Fruit fly (Drosophila melanogaster): ENCODE measurements around the gene trp.

The trp gene

DNA sequence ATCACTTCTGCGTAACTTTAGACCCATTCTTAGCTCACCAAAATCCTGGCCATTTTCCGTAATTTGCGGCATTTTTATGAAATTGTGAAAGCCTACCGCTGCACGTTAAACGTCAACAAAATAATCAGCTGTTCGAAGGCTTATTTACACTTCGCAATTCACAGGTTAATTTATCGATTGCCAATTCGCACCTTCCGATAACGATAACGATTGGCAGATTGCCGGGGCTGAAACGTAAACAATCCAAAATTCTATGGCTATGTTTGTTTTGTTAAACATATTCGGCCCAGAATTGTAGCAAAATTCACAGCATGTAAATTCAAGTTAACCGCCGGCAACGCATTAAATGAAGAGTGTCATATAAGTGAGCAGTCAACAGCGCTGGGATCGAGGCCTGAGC, 15.7 kb upstream of the trp start, which contains the start of the genes eIF2Balpha and Vps13B (continued):
- no peak for TF ChIP-seq Atf3 (GFP tag; optimal IDR thresholded peaks at IDR 0.05)
- TF ChIP-seq odd (GFP tag; optimal IDR thresholded peaks at IDR 0.05), result no peak
- TF ChIP-seq Usf (GFP tag; optimal IDR thresholded peaks at IDR 0.05), result no peak
- peak; percentile 65; the same call in 1 of the 2 replicates for TF ChIP-seq CG42726 (GFP tag; IDR thresholded peaks at IDR 0.05; ENCODE audit: partially characterized antibody)
- TF ChIP-seq dm (GFP tag; optimal IDR thresholded peaks at IDR 0.05), result no peak
- TF ChIP-seq stwl (tag; optimal IDR thresholded peaks at IDR 0.05), result no peak
- no peak for TF ChIP-seq row (GFP tag; IDR thresholded peaks at IDR 0.05)
- no peak for TF ChIP-seq CG10431 (GFP tag; optimal IDR thresholded peaks at IDR 0.05)
- TF ChIP-seq Sin3A (optimal IDR thresholded peaks at IDR 0.05), result peak; percentile 12
- no peak for TF ChIP-seq CG11085 (GFP tag; IDR thresholded peaks at IDR 0.05)
- TF ChIP-seq Dp (GFP tag; optimal IDR thresholded peaks at IDR 0.05), result peak; percentile 9
- TF ChIP-seq Opbp (GFP tag; IDR thresholded peaks at IDR 0.05; ENCODE audit: partially characterized antibody), result peak; percentile 87; the same call in 2 of the 3 replicates
- no peak for TF ChIP-seq CG15696 (tag; optimal IDR thresholded peaks at IDR 0.05)
- TF ChIP-seq zen2 (GFP tag; IDR thresholded peaks at IDR 0.05; ENCODE audit: partially characterized antibody), result peak; percentile 100
- TF ChIP-seq CG8359 (GFP tag; optimal IDR thresholded peaks at IDR 0.05; ENCODE audit: borderline replicate concordance), result no peak
- peak; percentile 61; the same call in 1 of the 2 replicates for TF ChIP-seq inv (GFP tag; IDR thresholded peaks at IDR 0.05; ENCODE audit: partially characterized antibody)
- no peak for TF ChIP-seq CG12391 (tag; optimal IDR thresholded peaks at IDR 0.05)
- TF ChIP-seq Dip3 (GFP tag; optimal IDR thresholded peaks at IDR 0.05), result no peak
- TF ChIP-seq sna (GFP tag; IDR thresholded peaks at IDR 0.05; ENCODE audit: partially characterized antibody), result peak; percentile 81
- peak; percentile 100 for TF ChIP-seq CG18764 (GFP tag; optimal IDR thresholded peaks at IDR 0.05)
- TF ChIP-seq usp (GFP tag; optimal IDR thresholded peaks at IDR 0.05), result no peak
- no peak for TF ChIP-seq CG10462 (GFP tag; optimal IDR thresholded peaks at IDR 0.05)
- no peak for TF ChIP-seq YL-1 (GFP tag; optimal IDR thresholded peaks at IDR 0.05)
- TF ChIP-seq nau (GFP tag; optimal IDR thresholded peaks at IDR 0.05), result no peak
- no peak for TF ChIP-seq btn (GFP tag; optimal IDR thresholded peaks at IDR 0.05)
- TF ChIP-seq CG3847 (GFP tag; IDR thresholded peaks at IDR 0.05), result 0 out of 2 replicates have a peak, but pooled peaks have one; percentile 23
- TF ChIP-seq CG8290 (GFP tag; optimal IDR thresholded peaks at IDR 0.05), result no peak
- no peak for TF ChIP-seq CG8290 (tag; optimal IDR thresholded peaks at IDR 0.05)
- peak; percentile 70 for TF ChIP-seq amos (GFP tag; IDR thresholded peaks at IDR 0.05; ENCODE audit: partially characterized antibody)
- TF ChIP-seq CG1647 (GFP tag; optimal IDR thresholded peaks at IDR 0.05), result no peak
- TF ChIP-seq Hr3 (GFP tag; optimal IDR thresholded peaks at IDR 0.05), result no peak
- TF ChIP-seq CG14860 (GFP tag; IDR thresholded peaks at IDR 0.05; ENCODE audit: partially characterized antibody), result peak; percentile 63
- no peak for TF ChIP-seq CG8388 (GFP tag; optimal IDR thresholded peaks at IDR 0.05)
- TF ChIP-seq bigmax (GFP tag; optimal IDR thresholded peaks at IDR 0.05), result peak; percentile 80
- TF ChIP-seq CG5180 (GFP tag; optimal IDR thresholded peaks at IDR 0.05), result no peak
- no peak for TF ChIP-seq HmgZ (tag; optimal IDR thresholded peaks at IDR 0.05)
- no peak for TF ChIP-seq Dek (tag; optimal IDR thresholded peaks at IDR 0.05)
- TF ChIP-seq CG12299 (tag; optimal IDR thresholded peaks at IDR 0.05), result no peak
- TF ChIP-seq hb (GFP tag; IDR thresholded peaks at IDR 0.05; ENCODE audit: partially characterized antibody), result peak; percentile 78
- no peak for TF ChIP-seq br (optimal IDR thresholded peaks at IDR 0.05)
- TF ChIP-seq run (tag; optimal IDR thresholded peaks at IDR 0.05), result no peak
- no peak for TF ChIP-seq pb (GFP tag; optimal IDR thresholded peaks at IDR 0.05)
- no peak for TF ChIP-seq CG7839 (tag; optimal IDR thresholded peaks at IDR 0.05)
- no peak for TF ChIP-seq Ravus (GFP tag; IDR thresholded peaks at IDR 0.05)
- TF ChIP-seq CG17359 (tag; optimal IDR thresholded peaks at IDR 0.05), result no peak
- 0 out of 2 replicates have a peak, but pooled peaks have one; percentile 15 for TF ChIP-seq CG2129 (GFP tag; IDR thresholded peaks at IDR 0.05; ENCODE audit: partially characterized antibody)
- TF ChIP-seq ci (GFP tag; IDR thresholded peaks at IDR 0.05), result peak; percentile 40; the same call in 1 of the 3 replicates
- TF ChIP-seq CG9215 (GFP tag; IDR thresholded peaks at IDR 0.05), result no peak
- TF ChIP-seq CG4707 (GFP tag; optimal IDR thresholded peaks at IDR 0.05), result no peak
- TF ChIP-seq Meics (GFP tag; optimal IDR thresholded peaks at IDR 0.05), result no peak
- no peak for TF ChIP-seq CG14667 (GFP tag; IDR thresholded peaks at IDR 0.05)
